Worm (Caenorhabditis elegans) whole organism, late embryonic: ENCODE measurements around the gene K12H4.6.

ENCODE experiments used
- K02D7.2 ChIP-seq: sonication (generic microtip); optimal IDR thresholded peaks from 2 replicates; lab custom pipeline; 2017; ENCODE audit warnings: mild to moderate bottlenecking, missing genetic modification characterization, missing compliant biosample characterization
- ceh-19 ChIP-seq: fragments of 200-800 bp; sonication (Bioruptor generic); optimal IDR thresholded peaks from 2 replicates; lab custom pipeline; 2018; ENCODE audit warnings: mild to moderate bottlenecking, missing genetic modification characterization, missing compliant biosample characterization
- ceh-2 ChIP-seq: sonication (generic microtip); optimal IDR thresholded peaks from 2 replicates; lab custom pipeline; 2016; ENCODE audit warnings: missing genotype, missing genetic modification characterization, missing compliant biosample characterization
- elt-4 ChIP-seq: sonication (generic microtip); optimal IDR thresholded peaks from 2 replicates; lab custom pipeline; 2016; ENCODE audit warnings: missing genetic modification characterization, missing compliant biosample characterization
- mec-3 ChIP-seq: sonication (generic microtip); optimal IDR thresholded peaks from 2 replicates; lab custom pipeline; 2016; ENCODE audit warnings: borderline replicate concordance, missing genetic modification characterization, missing compliant biosample characterization
- tbx-2 ChIP-seq: sonication (generic microtip); optimal IDR thresholded peaks from 2 replicates; lab custom pipeline; 2016; ENCODE audit warnings: missing genetic modification characterization, missing compliant biosample characterization
- zip-5 ChIP-seq: sonication (generic microtip); optimal IDR thresholded peaks from 2 replicates; lab custom pipeline; 2016; ENCODE audit warnings: missing genetic modification characterization, missing compliant biosample characterization

DNA sequence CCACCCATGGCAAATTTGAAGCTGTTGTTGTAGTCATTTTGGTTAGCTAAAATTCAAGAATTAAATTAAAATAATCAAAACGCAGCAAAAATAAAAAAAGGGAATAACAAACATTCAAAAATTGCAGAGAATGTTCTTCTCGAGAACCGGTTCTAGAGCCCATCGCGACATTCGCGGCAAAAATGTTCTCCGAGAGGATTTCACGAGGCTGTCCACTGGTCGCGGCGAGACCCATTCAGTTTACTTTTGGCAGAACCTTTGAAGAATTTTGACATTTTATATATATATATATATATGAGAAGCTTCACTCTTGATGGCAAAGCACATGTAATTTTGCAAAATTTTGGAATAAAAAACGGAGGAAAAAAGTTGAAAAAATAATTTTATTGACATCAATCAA lies 13.2 kb downstream of the K12H4.6 start, which contains the start of gene F44B9.8:
- TF ChIP-seq ceh-19 (GFP tag; lab: Kevin White, UChicago) (no peak), ceh-2 (tag; lab: Kevin White, UChicago) (no peak), mec-3 (tag; lab: Kevin White, UChicago) (no peak), zip-5 (tag; lab: Kevin White, UChicago) (no peak), K02D7.2 (tag; lab: Kevin White, UChicago) (no peak), tbx-2 (tag; lab: Kevin White, UChicago) (no peak), elt-4 (tag; lab: Kevin White, UChicago) (no peak)
